Fruit fly (Drosophila melanogaster) whole organism, embryonic: Measurements from ENCODE around the gene Ptp69D.
A peak's percentile ranks its signal among the peaks of the same experiment; 100 is the strongest.

Experiments used
- Abd-B ChIP-seq: fragments of 200-800 bp; sonication (Bioruptor generic); optimal IDR thresholded peaks from 2 replicates; lab custom pipeline; 2018; ENCODE audit warnings: missing biosample characterization, mild to moderate bottlenecking, missing genetic modification characterization, moderate library complexity
- Atf3 ChIP-seq: fragments of 200-800 bp; sonication (Bioruptor generic); optimal IDR thresholded peaks from 3 replicates; lab custom pipeline; 2016; ENCODE audit warnings: missing biosample characterization, missing genetic modification characterization
- Awh ChIP-seq: fragments of 200-800 bp; sonication (Bioruptor generic); IDR thresholded peaks from 2 replicates; pipeline ENCODE4, ENCODE4 v1.3.6; 2022; ENCODE audit warnings: missing biosample characterization, missing genetic modification characterization
- CG10209 ChIP-seq: fragments of 200-800 bp; sonication (Bioruptor generic); optimal IDR thresholded peaks from 3 replicates; lab custom pipeline; 2017; ENCODE audit warnings: missing biosample characterization, mild to moderate bottlenecking, missing genetic modification characterization, missing genetic modification reagents
- CG11093 ChIP-seq: fragments of 200-800 bp; sonication (Bioruptor generic); IDR thresholded peaks from 3 replicates; pipeline ENCODE4 v1.3.6; 2022; ENCODE audit warnings: missing biosample characterization, missing genetic modification characterization
- CG12942 ChIP-seq: fragments of 200-800 bp; sonication (Bioruptor generic); optimal IDR thresholded peaks from 3 replicates; lab custom pipeline; 2016; ENCODE audit warnings: missing biosample characterization, missing genetic modification characterization
- CG13123 ChIP-seq: fragments of 200-800 bp; sonication (Bioruptor generic); optimal IDR thresholded peaks from 2 replicates; lab custom pipeline; 2016; ENCODE audit warnings: missing biosample characterization, missing genetic modification characterization
- CG13296 ChIP-seq: fragments of 200-800 bp; sonication (Bioruptor generic); optimal IDR thresholded peaks from 3 replicates; lab custom pipeline; 2018; ENCODE audit warnings: missing biosample characterization, mild to moderate bottlenecking, missing genetic modification characterization
- CG13424 ChIP-seq: fragments of 200-800 bp; sonication (Bioruptor generic); optimal IDR thresholded peaks from 2 replicates; lab custom pipeline; 2019; ENCODE audit warnings: missing biosample characterization, mild to moderate bottlenecking, missing genetic modification characterization, moderate library complexity
- CG15269 ChIP-seq: fragments of 200-800 bp; sonication (Bioruptor generic); optimal IDR thresholded peaks from 2 replicates; lab custom pipeline; 2018; ENCODE audit warnings: missing biosample characterization, mild to moderate bottlenecking, missing genetic modification characterization, moderate library complexity
- CG17612 ChIP-seq: fragments of 200-800 bp; sonication (Bioruptor generic); IDR thresholded peaks from 2 replicates; pipeline ENCODE4 v1.3.6; 2022; ENCODE audit warnings: missing biosample characterization, missing genetic modification characterization
- CG1832 ChIP-seq: fragments of 200-800 bp; sonication (Bioruptor generic); optimal IDR thresholded peaks from 2 replicates; lab custom pipeline; 2017; ENCODE audit warnings: missing biosample characterization, mild to moderate bottlenecking, missing genetic modification characterization, inconsistent platforms
- CG2199 ChIP-seq: fragments of 200-800 bp; sonication (Bioruptor generic); IDR thresholded peaks from 3 replicates; pipeline ENCODE4 v1.3.6; 2022; ENCODE audit warnings: missing biosample characterization, missing genetic modification characterization
- CG33557 ChIP-seq: fragments of 200-800 bp; sonication (Bioruptor generic); optimal IDR thresholded peaks from 2 replicates; lab custom pipeline; 2019; ENCODE audit warnings: missing biosample characterization, mild to moderate bottlenecking, missing genetic modification characterization, moderate library complexity
- CG6272 ChIP-seq: fragments of 200-800 bp; sonication (Bioruptor generic); IDR thresholded peaks from 2 replicates; pipeline ENCODE4 v1.3.6; 2022; ENCODE audit warnings: missing biosample characterization, missing genetic modification characterization
- CG6765 ChIP-seq: fragments of 200-800 bp; sonication (Bioruptor generic); optimal IDR thresholded peaks from 3 replicates; lab custom pipeline; 2017; ENCODE audit warnings: missing biosample characterization, mild to moderate bottlenecking, missing genetic modification characterization
- CG6791 ChIP-seq: fragments of 200-800 bp; sonication (Bioruptor generic); IDR thresholded peaks from 3 replicates; pipeline ENCODE4 v1.3.6; 2022; ENCODE audit warnings: missing biosample characterization, missing genetic modification characterization; ENCODE audit not compliant: partially characterized antibody
- CG6854 ChIP-seq: fragments of 200-800 bp; sonication (Bioruptor generic); optimal IDR thresholded peaks from 3 replicates; lab custom pipeline; 2017; ENCODE audit warnings: missing biosample characterization, mild to moderate bottlenecking, missing genetic modification characterization
- CG8290 ChIP-seq, 3 experiments: fragments of 200-800 bp; sonication (Bioruptor generic); optimal IDR thresholded peaks; 2 replicates each; lab custom pipeline; 2016 to 2019; ENCODE audit warnings: missing biosample characterization in 3 of 3, missing genetic modification characterization in 3 of 3, mild to moderate bottlenecking in 2 of 3, moderate library complexity in 1 of 3
- CG9215 ChIP-seq: fragments of 200-800 bp; sonication (Bioruptor generic); IDR thresholded peaks from 2 replicates; pipeline ENCODE4 v1.3.6; 2022; ENCODE audit warnings: missing biosample characterization, missing genetic modification characterization
- Dip2 ChIP-seq: fragments of 200-800 bp; sonication (Bioruptor generic); IDR thresholded peaks from 2 replicates; pipeline ENCODE4 v1.3.6; 2022; ENCODE audit warnings: missing biosample characterization, missing genetic modification characterization
- Doc3 ChIP-seq: fragments of 200-800 bp; sonication (Bioruptor generic); IDR thresholded peaks from 3 replicates; pipeline ENCODE4 v1.3.6; 2022; ENCODE audit warnings: missing biosample characterization, missing genetic modification characterization; ENCODE audit not compliant: partially characterized antibody
- ERR ChIP-seq: fragments of 200-800 bp; sonication (Bioruptor generic); optimal IDR thresholded peaks from 2 replicates; lab custom pipeline; 2016; ENCODE audit warnings: missing biosample characterization, missing genetic modification characterization
- GATAe ChIP-seq: fragments of 200-800 bp; sonication (Bioruptor generic); conservative IDR thresholded peaks from 2 replicates; pipeline ENCODE4 v1.3.6; 2022; ENCODE audit warnings: missing biosample characterization, missing genetic modification characterization
- HLHmδ ChIP-seq: fragments of 200-800 bp; sonication (Bioruptor generic); optimal IDR thresholded peaks from 2 replicates; lab custom pipeline; 2018; ENCODE audit warnings: missing biosample characterization, mild to moderate bottlenecking, missing genetic modification characterization, moderate library complexity
- NC2α ChIP-seq: fragments of 200-800 bp; sonication (Bioruptor generic); optimal IDR thresholded peaks from 2 replicates; lab custom pipeline; 2016; ENCODE audit warnings: missing biosample characterization, missing genetic modification characterization
- Sox102F ChIP-seq: fragments of 200-800 bp; sonication (Bioruptor generic); optimal IDR thresholded peaks from 2 replicates; lab custom pipeline; 2018; ENCODE audit warnings: missing biosample characterization, mild to moderate bottlenecking, missing genetic modification characterization, moderate library complexity
- Xrp1 ChIP-seq: fragments of 200-800 bp; sonication (Bioruptor generic); IDR thresholded peaks from 2 replicates; pipeline ENCODE4 v1.3.6; 2022; ENCODE audit warnings: missing biosample characterization, missing genetic modification characterization
- amos ChIP-seq: fragments of 200-800 bp; sonication (Bioruptor generic); IDR thresholded peaks from 2 replicates; pipeline ENCODE4 v1.3.6; 2022; ENCODE audit warnings: missing biosample characterization, missing genetic modification characterization; ENCODE audit not compliant: partially characterized antibody
- crp ChIP-seq, 2 experiments: fragments of 200-800 bp; sonication (Bioruptor generic); optimal IDR thresholded peaks; 2 replicates in 1 of 2; 3 replicates in 1 of 2; lab custom pipeline; 2017; ENCODE audit warnings: missing biosample characterization in 2 of 2, missing genetic modification characterization in 2 of 2, mild to moderate bottlenecking in 1 of 2, moderate library complexity in 1 of 2
- dati ChIP-seq: fragments of 200-800 bp; sonication (Bioruptor generic); IDR thresholded peaks from 2 replicates; pipeline ENCODE4 v1.3.6; 2022; ENCODE audit warnings: missing biosample characterization, missing genetic modification characterization
- disco-r ChIP-seq: fragments of 200-800 bp; sonication (Bioruptor generic); optimal IDR thresholded peaks from 2 replicates; lab custom pipeline; 2016; ENCODE audit warnings: missing biosample characterization, missing genetic modification characterization
- fd96Cb ChIP-seq: fragments of 200-800 bp; sonication (Bioruptor generic); optimal IDR thresholded peaks from 2 replicates; lab custom pipeline; 2018; ENCODE audit warnings: missing biosample characterization, mild to moderate bottlenecking, missing genetic modification characterization, moderate library complexity
- fu2 ChIP-seq: fragments of 200-800 bp; sonication (Bioruptor generic); optimal IDR thresholded peaks from 2 replicates; lab custom pipeline; 2016; ENCODE audit warnings: missing biosample characterization, missing genetic modification characterization
- gem ChIP-seq: fragments of 200-800 bp; sonication (Bioruptor generic); optimal IDR thresholded peaks from 2 replicates; lab custom pipeline; 2019; ENCODE audit warnings: missing biosample characterization, mild to moderate bottlenecking, missing genetic modification characterization, moderate library complexity
- ham ChIP-seq: fragments of 200-800 bp; sonication (Bioruptor generic); IDR thresholded peaks from 2 replicates; pipeline ENCODE4 v1.3.6; 2022; ENCODE audit warnings: missing biosample characterization, missing genetic modification characterization
- hbn ChIP-seq: fragments of 200-800 bp; sonication (Bioruptor generic); IDR thresholded peaks from 2 replicates; pipeline ENCODE4 v1.3.6; 2022; ENCODE audit warnings: missing biosample characterization, missing genetic modification characterization; ENCODE audit not compliant: partially characterized antibody
- ind ChIP-seq: fragments of 200-800 bp; sonication (Bioruptor generic); optimal IDR thresholded peaks from 3 replicates; lab custom pipeline; 2016; ENCODE audit warnings: missing biosample characterization, missing genetic modification characterization
- kah ChIP-seq: fragments of 200-800 bp; sonication (Bioruptor generic); optimal IDR thresholded peaks from 2 replicates; lab custom pipeline; 2018; ENCODE audit warnings: missing biosample characterization, mild to moderate bottlenecking, missing genetic modification characterization
- lbe ChIP-seq: fragments of 200-800 bp; sonication (Bioruptor generic); optimal IDR thresholded peaks from 2 replicates; lab custom pipeline; 2016; ENCODE audit warnings: missing biosample characterization, mild to moderate bottlenecking, missing genetic modification characterization
- lola ChIP-seq, 3 experiments: fragments of >200 bp in 2 of 3; fragments of 200-800 bp in 1 of 3; sonication (Bioruptor generic) in 1 of 3; optimal IDR thresholded peaks; 2 replicates each; lab custom pipeline; 2017 to 2019; ENCODE audit warnings: missing biosample characterization in 3 of 3, missing genetic modification characterization in 3 of 3, mild to moderate bottlenecking in 1 of 3, moderate library complexity in 1 of 3
- nau ChIP-seq: fragments of 200-800 bp; sonication (Bioruptor generic); optimal IDR thresholded peaks from 3 replicates; lab custom pipeline; 2017; ENCODE audit warnings: missing biosample characterization, mild to moderate bottlenecking, missing genetic modification characterization, missing genetic modification reagents
- sens ChIP-seq: fragments of 200-800 bp; sonication (Bioruptor generic); peaks from one replicate; lab custom pipeline; 2016; ENCODE audit warnings: missing biosample characterization, missing genetic modification characterization
- sisA ChIP-seq: fragments of 200-800 bp; sonication (Bioruptor generic); IDR thresholded peaks from 2 replicates; pipeline ENCODE4 v1.3.6; 2022; ENCODE audit warnings: missing biosample characterization, missing genetic modification characterization
- stc ChIP-seq: fragments of 200-800 bp; sonication (Bioruptor generic); IDR thresholded peaks from 2 replicates; pipeline ENCODE4 v1.3.6; 2022; ENCODE audit warnings: missing biosample characterization, missing genetic modification characterization
- sug ChIP-seq: fragments of 200-800 bp; optimal IDR thresholded peaks from 2 replicates; lab custom pipeline; 2019; ENCODE audit warnings: missing biosample characterization, mild to moderate bottlenecking, missing genetic modification characterization, moderate library complexity
- tap ChIP-seq: fragments of 200-800 bp; optimal IDR thresholded peaks from 3 replicates; lab custom pipeline; 2019; ENCODE audit warnings: missing biosample characterization, mild to moderate bottlenecking, missing genetic modification characterization, moderate library complexity
- tgo ChIP-seq: fragments of 200-800 bp; sonication (Bioruptor generic); IDR thresholded peaks from 3 replicates; pipeline ENCODE4 v1.3.6; 2022; ENCODE audit warnings: missing biosample characterization, missing genetic modification characterization
- vvl ChIP-seq: fragments of 200-800 bp; sonication (Bioruptor generic); IDR thresholded peaks from 2 replicates; pipeline ENCODE4 v1.3.6; 2022; ENCODE audit warnings: missing biosample characterization, missing genetic modification characterization
- wdn ChIP-seq: fragments of 200-800 bp; sonication (Bioruptor generic); IDR thresholded peaks from 2 replicates; pipeline ENCODE4 v1.3.6; 2022; ENCODE audit warnings: missing biosample characterization, missing genetic modification characterization
- zfh2 ChIP-seq: fragments of 200-800 bp; sonication (Bioruptor generic); optimal IDR thresholded peaks from 2 replicates; lab custom pipeline; 2016; ENCODE audit warnings: missing biosample characterization, missing genetic modification characterization

The Ptp69D gene

DNA sequence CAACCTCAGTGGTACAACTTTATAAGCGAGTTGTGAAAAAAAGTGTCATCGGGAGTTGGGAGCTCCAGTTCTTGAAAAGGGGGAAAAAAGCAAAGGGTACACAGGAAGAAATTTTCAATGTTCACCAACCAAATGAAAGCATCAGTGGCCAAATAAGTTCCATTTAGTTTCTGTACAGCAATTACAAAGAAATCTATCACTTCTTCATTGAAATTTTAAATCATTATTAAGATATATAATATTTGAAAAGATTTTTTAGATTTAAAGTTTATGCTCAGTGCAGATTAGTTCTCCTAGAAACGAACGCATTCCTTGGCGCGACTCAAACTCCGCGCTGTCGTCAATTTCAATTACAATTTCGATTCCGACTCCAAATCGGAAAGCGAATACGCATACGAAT lies 33.4 kb upstream of the Ptp69D start (continued):
- TF ChIP-seq kah (GFP tag; lab: Kevin White, UChicago) (no peak), Sox102F (GFP tag; lab: Kevin White, UChicago) (peak; percentile 10), CG10209 (GFP tag; lab: Kevin White, UChicago) (no peak), amos (GFP tag; lab: Robert Waterston, UW) (no peak), GATAe (GFP tag; lab: Robert Waterston, UW) (no peak), nau (GFP tag; lab: Kevin White, UChicago) (no peak), Xrp1 (peak; percentile 8; the same call in 1 of the 2 replicates), ERR (GFP tag; lab: Kevin White, UChicago) (no peak), crp (GFP tag; optimal IDR thresholded peaks at IDR 0.05; lab: Kevin White, UChicago) (no peak), HLHmδ (no peak), Abd-B (GFP tag; lab: Kevin White, UChicago) (no peak), fd96Cb (no peak), Atf3 (GFP tag; lab: Kevin White, UChicago) (no peak), tap (tag; lab: Kevin White, UChicago) (no peak), Awh (GFP tag; lab: Robert Waterston, UW) (no peak), CG11093 (GFP tag; lab: Robert Waterston, UW) (no peak), CG13424 (tag; lab: Kevin White, UChicago) (no peak), fu2 (GFP tag; lab: Kevin White, UChicago) (no peak), vvl (GFP tag; lab: Robert Waterston, UW) (no peak), CG13296 (no peak), CG15269 (no peak), lbe (no peak), NC2α (no peak), hbn (GFP tag; lab: Robert Waterston, UW) (no peak), CG8290 (GFP tag; optimal IDR thresholded peaks at IDR 0.05; lab: Kevin White, UChicago) (no peak), CG8290 (tag; optimal IDR thresholded peaks at IDR 0.05; lab: Kevin White, UChicago) (no peak), CG6765 (GFP tag; lab: Kevin White, UChicago) (no peak), sens (GFP tag; lab: Kevin White, UChicago) (peak; percentile 17), CG33557 (no peak), stc (GFP tag; lab: Robert Waterston, UW) (no peak), wdn (GFP tag; lab: Robert Waterston, UW) (no peak), sug (tag; lab: Kevin White, UChicago) (no peak), sisA (no peak), Dip2 (no peak), zfh2 (no peak), CG2199 (GFP tag; lab: Robert Waterston, UW) (no peak), ham (GFP tag; lab: Robert Waterston, UW) (no peak), CG6272 (GFP tag; lab: Robert Waterston, UW) (no peak), CG9215 (no peak), gem (tag; lab: Kevin White, UChicago) (peak; percentile 28), CG6791 (GFP tag; lab: Robert Waterston, UW) (no peak), CG6854 (no peak), CG17612 (GFP tag; lab: Robert Waterston, UW) (no peak), dati (GFP tag; lab: Robert Waterston, UW) (no peak), CG12942 (GFP tag; lab: Kevin White, UChicago) (no peak), disco-r (no peak), CG13123 (no peak), ind (GFP tag; lab: Kevin White, UChicago) (no peak), Doc3 (GFP tag; lab: Robert Waterston, UW) (no peak), tgo (no peak), CG1832 (no peak), lola (GFP tag; optimal IDR thresholded peaks at IDR 0.05; lab: Kevin White, UChicago) (peak in 1 of 3 experiments; percentile 12)
